Worm (Caenorhabditis elegans) whole organism, L4 larva: Measurements from ENCODE around the gene F45D3.4.

Experiments
- F26F4.8 ChIP-seq: fragments of 200-800 bp; sonication (Bioruptor generic); conservative IDR thresholded peaks from 2 replicates; pipeline ENCODE4 v1.3.6; 2022; ENCODE audit warnings: missing genetic modification characterization, missing compliant biosample characterization
- Y105C5A.15 ChIP-seq: fragments of 200-800 bp; sonication (Bioruptor generic); IDR thresholded peaks from 2 replicates; pipeline ENCODE4 v1.3.6; 2022; ENCODE audit warnings: missing genetic modification characterization, missing compliant biosample characterization
- ZK546.5 ChIP-seq, 2 experiments: sonication (generic microtip); optimal IDR thresholded peaks; 2 replicates each; lab custom pipeline; 2017; ENCODE audit warnings: missing biosample characterization in 2 of 2, missing genetic modification characterization in 2 of 2
- aha-1 ChIP-seq: fragments of 150-350 bp; peaks from one replicate; lab custom pipeline; 2014; ENCODE audit warnings: missing biosample characterization, missing genetic modification characterization
- aly-2 ChIP-seq: sonication (generic microtip); optimal IDR thresholded peaks from 2 replicates; lab custom pipeline; 2018; ENCODE audit warnings: missing biosample characterization, missing genetic modification characterization
- ceh-20 ChIP-seq: fragments of 200-800 bp; sonication (Bioruptor generic); IDR thresholded peaks from 2 replicates; pipeline ENCODE4 v1.3.6; 2022; ENCODE audit warnings: missing genetic modification reagents, missing genetic modification characterization, missing compliant biosample characterization
- daf-16 ChIP-seq, 3 experiments: sonication (generic microtip); optimal IDR thresholded peaks; 2 replicates each; lab custom pipeline; 2016 to 2017; ENCODE audit warnings: missing genetic modification characterization in 3 of 3, missing genetic modification reagents in 3 of 3, mild to moderate bottlenecking in 2 of 3, missing compliant biosample characterization in 2 of 3, missing biosample characterization in 1 of 3, moderate library complexity in 1 of 3
- dmd-6 ChIP-seq: fragments of 200-800 bp; sonication (Bioruptor generic); IDR thresholded peaks from 2 replicates; pipeline ENCODE4 v1.3.6; 2022; ENCODE audit warnings: missing genetic modification reagents, missing genetic modification characterization, missing compliant biosample characterization
- dve-1 ChIP-seq: sonication (generic microtip); optimal IDR thresholded peaks from 2 replicates; lab custom pipeline; 2017; ENCODE audit warnings: antibody characterized with exemption, mild to moderate bottlenecking, missing genetic modification characterization, missing compliant biosample characterization; ENCODE audit not compliant: insufficient read depth
- fos-1 ChIP-seq: fragments of 150-350 bp; optimal IDR thresholded peaks from 2 replicates; lab custom pipeline; 2014; ENCODE audit warnings: missing biosample characterization, missing genetic modification characterization
- hlh-11 ChIP-seq: fragments of 200-800 bp; sonication (Bioruptor generic); optimal IDR thresholded peaks from 2 replicates; lab custom pipeline; 2018; ENCODE audit warnings: mild to moderate bottlenecking, missing genetic modification characterization, missing compliant biosample characterization
- hlh-30 ChIP-seq: sonication (generic microtip); optimal IDR thresholded peaks from 2 replicates; lab custom pipeline; 2017; ENCODE audit warnings: antibody characterized with exemption, mild to moderate bottlenecking, missing genetic modification characterization, missing compliant biosample characterization; ENCODE audit not compliant: insufficient read depth
- hmg-1.1 ChIP-seq: fragments of 200-800 bp; sonication (Bioruptor generic); IDR thresholded peaks from 2 replicates; pipeline ENCODE4 v1.3.6; 2022; ENCODE audit warnings: missing genetic modification reagents, missing genetic modification characterization, missing compliant biosample characterization
- lin-29 ChIP-seq: fragments of 200-800 bp; sonication (Bioruptor generic); IDR thresholded peaks from 2 replicates; pipeline ENCODE4 v1.3.6; 2022; ENCODE audit warnings: missing genetic modification reagents, missing genetic modification characterization, missing compliant biosample characterization
- lin-38 ChIP-seq: fragments of 200-800 bp; sonication (Bioruptor generic); IDR thresholded peaks from 2 replicates; pipeline ENCODE4 v1.3.6; 2022; ENCODE audit warnings: missing genetic modification reagents, missing genetic modification characterization, missing compliant biosample characterization
- lsy-2 ChIP-seq, 2 experiments: fragments of 150-350 bp in 1 of 2; sonication (generic microtip) in 1 of 2; optimal IDR thresholded peaks; 2 replicates each; lab custom pipeline; 2014 to 2017; ENCODE audit warnings: missing biosample characterization in 2 of 2, missing genetic modification characterization in 2 of 2
- mep-1 ChIP-seq: fragments of 150-350 bp; sonication (generic microtip); optimal IDR thresholded peaks from 3 replicates; lab custom pipeline; 2014; ENCODE audit warnings: missing biosample characterization, missing genetic modification characterization
- mes-2 ChIP-seq: sonication (generic microtip); optimal IDR thresholded peaks from 2 replicates; lab custom pipeline; 2016; ENCODE audit warnings: missing genotype, mild to moderate bottlenecking, missing genetic modification characterization, missing compliant biosample characterization; ENCODE audit not compliant: poor library complexity, severe bottlenecking
- mxl-3 ChIP-seq: fragments of 200-800 bp; sonication (Bioruptor generic); optimal IDR thresholded peaks from 2 replicates; lab custom pipeline; 2018; ENCODE audit warnings: mild to moderate bottlenecking, missing genetic modification characterization, missing compliant biosample characterization
- nhr-102 ChIP-seq: sonication (generic microtip); optimal IDR thresholded peaks from 2 replicates; lab custom pipeline; 2016; ENCODE audit warnings: mild to moderate bottlenecking, missing genetic modification characterization, moderate library complexity, missing compliant biosample characterization
- nhr-28 ChIP-seq: fragments of 150-350 bp; optimal IDR thresholded peaks from 2 replicates; lab custom pipeline; 2014; ENCODE audit warnings: missing biosample characterization, missing genetic modification characterization
- nhr-42 ChIP-seq: fragments of 200-800 bp; sonication (Bioruptor generic); IDR thresholded peaks from 2 replicates; pipeline ENCODE4 v1.3.6; 2022; ENCODE audit warnings: missing genetic modification characterization, missing compliant biosample characterization
- nhr-6 ChIP-seq: fragments of 150-350 bp; optimal IDR thresholded peaks from 2 replicates; lab custom pipeline; 2014; ENCODE audit warnings: missing biosample characterization, missing genetic modification characterization
- sdz-12 ChIP-seq: fragments of 200-800 bp; sonication (Bioruptor generic); optimal IDR thresholded peaks from 2 replicates; lab custom pipeline; 2018; ENCODE audit warnings: mild to moderate bottlenecking, missing genetic modification characterization, missing compliant biosample characterization
- set-16 ChIP-seq: fragments of 200-800 bp; sonication (Bioruptor generic); IDR thresholded peaks from 2 replicates; pipeline ENCODE4 v1.3.6; 2022; ENCODE audit warnings: missing genetic modification reagents, missing genetic modification characterization, missing compliant biosample characterization
- snpc-1.2 ChIP-seq: fragments of 200-800 bp; sonication (Bioruptor generic); IDR thresholded peaks from 2 replicates; pipeline ENCODE4 v1.3.6; 2022; ENCODE audit warnings: missing genetic modification reagents, missing genetic modification characterization, missing compliant biosample characterization
- spr-1 ChIP-seq: sonication (generic microtip); optimal IDR thresholded peaks from 2 replicates; lab custom pipeline; 2016; ENCODE audit warnings: mild to moderate bottlenecking, missing genetic modification characterization, missing compliant biosample characterization
- unc-62 ChIP-seq, 3 experiments: fragments of 150-350 bp in 1 of 3; sonication (generic microtip); optimal IDR thresholded peaks in 2 of 3; peaks in 1 of 3; 1 replicate in 1 of 3; 2 replicates in 2 of 3; lab custom pipeline; 2014 to 2017; ENCODE audit warnings: missing biosample characterization in 3 of 3, missing genetic modification characterization in 3 of 3, missing genetic modification reagents in 3 of 3, missing genotype in 1 of 3
- vab-7 ChIP-seq: fragments of 200-800 bp; sonication (Bioruptor generic); IDR thresholded peaks from 2 replicates; pipeline ENCODE4 v1.3.6; 2022; ENCODE audit warnings: missing genetic modification reagents, missing genetic modification characterization, missing compliant biosample characterization
- zip-2 ChIP-seq: fragments of 150-350 bp; optimal IDR thresholded peaks from 2 replicates; lab custom pipeline; 2014; ENCODE audit warnings: missing biosample characterization, missing genetic modification characterization

F45D3.4 gene

ce11 chrV:12538984-12539852, 13.8 kb downstream of the F45D3.4 start:
- peak; percentile 1 for TF ChIP-seq hlh-11 (tag; lab: Kevin White, UChicago)
- TF ChIP-seq daf-16 (GFP tag; optimal IDR thresholded peaks at IDR 0.05; lab: Kevin White, UChicago), result no peak
- TF ChIP-seq daf-16 (tag; optimal IDR thresholded peaks at IDR 0.05; lab: Kevin White, UChicago), result peak; percentile 22
- peak; percentile 53 for TF ChIP-seq mep-1 (tag; lab: Kevin White, UChicago)
- TF ChIP-seq spr-1 (tag; lab: Kevin White, UChicago), result no peak
- peak; percentile 20 for TF ChIP-seq hlh-30 (tag; lab: Kevin White, UChicago)
- TF ChIP-seq lin-29 (GFP tag; lab: Robert Waterston, UW), result no peak
- peak; percentile 94 for TF ChIP-seq aha-1 (tag; lab: Kevin White, UChicago)
- TF ChIP-seq mes-2 (tag; lab: Kevin White, UChicago), result peak; percentile 8
- TF ChIP-seq hmg-1.1 (GFP tag; lab: Robert Waterston, UW), result peak; percentile 59; the same call in 1 of the 2 replicates
- TF ChIP-seq set-16 (GFP tag; lab: Robert Waterston, UW), result no peak
- TF ChIP-seq vab-7 (GFP tag; lab: Robert Waterston, UW), result no peak
- peak; percentile 26 to 50 for TF ChIP-seq lsy-2 (tag; optimal IDR thresholded peaks at IDR 0.05; lab: Kevin White, UChicago)
- TF ChIP-seq Y105C5A.15 (GFP tag; lab: Robert Waterston, UW), result no peak
- no peak for TF ChIP-seq nhr-102 (tag; lab: Kevin White, UChicago)
- TF ChIP-seq mxl-3 (GFP tag; lab: Kevin White, UChicago), result no peak
- TF ChIP-seq dmd-6 (GFP tag; lab: Robert Waterston, UW), result no peak
- peak; percentile 23 for TF ChIP-seq nhr-6 (tag; lab: Kevin White, UChicago)
- TF ChIP-seq snpc-1.2, result no peak
- no peak for TF ChIP-seq nhr-42
- TF ChIP-seq, all 104 proteins: peak for 9

- TF ChIP-seq fos-1 (tag; lab: Kevin White, UChicago) (no peak), nhr-28 (peak; percentile 27)
These were observed 15.5 kb downstream of the F45D3.4 start for ce11 chrV:12537505-12537904.

ce11 chrV:12536409-12537038, 16.5 kb downstream of the F45D3.4 start:
- TF ChIP-seq unc-62 (GFP tag; optimal IDR thresholded peaks at IDR 0.05 in 1 of 2; lab: Kevin White, UChicago) (peak in 1 of 2 experiments; percentile 94), unc-62 (tag; optimal IDR thresholded peaks at IDR 0.05; lab: Kevin White, UChicago) (no peak), lin-38 (GFP tag; lab: Robert Waterston, UW) (no peak), nhr-28 (peak; percentile 11), daf-16 (GFP tag; optimal IDR thresholded peaks at IDR 0.05; lab: Kevin White, UChicago) (no peak), daf-16 (tag; optimal IDR thresholded peaks at IDR 0.05; lab: Kevin White, UChicago) (peak; percentile 70), ZK546.5 (tag; optimal IDR thresholded peaks at IDR 0.05; lab: Kevin White, UChicago) (no peak), zip-2 (tag; lab: Kevin White, UChicago) (no peak)
- TF ChIP-seq, all 104 proteins: peak for 3

- TF ChIP-seq aly-2 (tag; lab: Kevin White, UChicago), result no peak
- TF ChIP-seq hlh-30 (tag; lab: Kevin White, UChicago), result peak; percentile 23
- no peak for TF ChIP-seq ceh-20
- TF ChIP-seq dve-1 (tag; lab: Kevin White, UChicago), result peak; percentile 4
- TF ChIP-seq unc-62 (GFP tag; optimal IDR thresholded peaks at IDR 0.05 in 1 of 2; lab: Kevin White, UChicago), result peak in 1 of 2 experiments; percentile 71
- TF ChIP-seq unc-62 (tag; optimal IDR thresholded peaks at IDR 0.05; lab: Kevin White, UChicago), result no peak
- no peak for TF ChIP-seq daf-16 (GFP tag; optimal IDR thresholded peaks at IDR 0.05; lab: Kevin White, UChicago)
- TF ChIP-seq daf-16 (tag; optimal IDR thresholded peaks at IDR 0.05; lab: Kevin White, UChicago), result peak; percentile 52
- no peak for TF ChIP-seq F26F4.8 (GFP tag; lab: Robert Waterston, UW)
- TF ChIP-seq sdz-12 (GFP tag; lab: Kevin White, UChicago), result no peak
- no peak for TF ChIP-seq aha-1 (tag; lab: Kevin White, UChicago)
These were observed 18.1 kb downstream of the F45D3.4 start for ce11 chrV:12534941-12535340.
